Worm (Caenorhabditis elegans): Measurements from ENCODE around the gene lgc-33.

lgc-33 gene

DNA sequence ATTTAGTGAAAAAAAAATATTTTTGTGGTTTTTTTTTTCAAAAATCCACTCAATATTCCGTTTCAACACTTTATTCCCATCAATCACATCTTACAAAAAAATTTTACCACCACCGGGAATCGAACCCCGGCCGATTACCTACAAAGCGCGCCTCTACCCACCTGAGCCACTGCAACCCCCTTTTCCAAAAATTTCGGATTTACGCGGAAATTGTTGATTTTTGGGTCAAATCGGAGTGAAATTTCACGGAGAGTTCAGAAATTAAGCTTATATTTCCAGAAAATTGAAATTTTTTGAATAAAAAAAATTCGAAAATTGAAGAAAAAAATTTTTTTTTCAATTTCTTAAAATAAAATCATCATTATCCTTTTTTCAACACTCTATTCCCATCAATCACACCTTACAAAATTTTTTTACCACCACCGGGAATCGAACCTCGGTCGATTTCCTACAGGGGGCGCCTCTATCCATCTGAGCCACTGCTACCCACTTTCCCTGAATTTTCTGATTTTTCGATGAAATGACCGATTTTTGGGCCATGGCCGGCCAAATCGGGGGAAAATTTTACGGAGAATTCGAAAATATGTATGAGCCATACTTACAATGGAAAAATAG, 28.0 kb downstream of the lgc-33 start:
- TF ChIP-seq ttx-3 (tag; optimal IDR thresholded peaks at IDR 0.05) = no peak
- TF ChIP-seq ets-4 (tag; optimal IDR thresholded peaks at IDR 0.05) = no peak
- TF ChIP-seq sox-4 (tag; optimal IDR thresholded peaks at IDR 0.05) = no peak
- no peak for TF ChIP-seq hlh-13 (GFP tag; optimal IDR thresholded peaks at IDR 0.05)
- no peak for TF ChIP-seq zip-5 (tag; optimal IDR thresholded peaks at IDR 0.05)
- no peak for TF ChIP-seq unc-3 (GFP tag; conservative IDR thresholded peaks at IDR 0.05)
- TF ChIP-seq unc-3 (tag; optimal IDR thresholded peaks at IDR 0.05) = no peak
- no peak for TF ChIP-seq sox-2 (GFP tag; IDR thresholded peaks at IDR 0.05)
- TF ChIP-seq T23F11.4 (GFP tag; optimal IDR thresholded peaks at IDR 0.05) = no peak
- no peak for TF ChIP-seq gmeb-2 (tag; optimal IDR thresholded peaks at IDR 0.05)
- no peak for TF ChIP-seq dmd-4 (tag; optimal IDR thresholded peaks at IDR 0.05; ENCODE audit: borderline replicate concordance)
- TF ChIP-seq che-1 (tag; optimal IDR thresholded peaks at IDR 0.05) = no peak
- TF ChIP-seq syd-9 (tag; optimal IDR thresholded peaks at IDR 0.05) = no peak
- TF ChIP-seq sdc-2 (tag; optimal IDR thresholded peaks at IDR 0.05) = no peak

DNA sequence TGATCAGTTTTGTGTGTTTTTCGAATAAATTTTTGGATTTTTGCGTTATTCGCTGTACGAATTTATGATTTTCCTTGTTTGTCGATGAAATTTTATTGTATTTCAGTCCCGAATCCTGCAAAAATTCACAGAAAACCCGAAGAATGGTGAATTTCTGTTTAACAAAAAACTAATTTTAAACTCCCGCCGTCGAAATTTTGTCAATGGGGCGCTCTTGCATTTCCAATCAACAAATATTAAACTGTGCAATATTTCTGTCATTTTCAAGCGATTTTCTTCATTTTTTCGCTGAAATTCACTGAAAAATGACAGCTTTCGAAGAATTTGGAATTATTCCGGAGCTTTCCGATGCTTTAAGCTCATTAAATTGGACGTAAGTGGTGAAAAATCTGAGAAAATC, 29.4 kb downstream of the lgc-33 start, which contains the start of gene Y55F3BR.1:
Gene Y55F3BR.1, plus strand, starts transcription at position 115 of the 400 bp plus-strand sequence.
- TF ChIP-seq nfya-1 (tag; optimal IDR thresholded peaks at IDR 0.05) (peak; percentile 25), lim-6 (tag; optimal IDR thresholded peaks at IDR 0.05) (no peak), ceh-14 (tag; optimal IDR thresholded peaks at IDR 0.05) (peak; percentile 14)

DNA sequence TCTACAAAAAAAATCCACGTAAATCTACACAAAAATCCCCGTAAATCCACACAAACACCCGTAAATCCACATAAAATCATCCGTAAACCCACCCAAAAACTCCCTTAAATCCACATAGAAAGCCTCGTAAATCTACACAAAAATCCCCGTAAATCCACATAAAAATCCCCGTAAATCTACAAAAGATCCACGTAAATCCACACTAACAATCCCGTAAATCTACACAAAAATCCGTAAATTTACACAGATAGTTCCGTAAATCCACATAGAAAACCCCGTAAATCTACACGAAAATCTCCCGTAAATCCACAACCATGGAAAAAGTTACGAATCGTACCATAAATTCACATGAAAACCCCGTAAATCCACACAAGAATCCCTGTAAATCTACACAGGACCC, 33.3 kb downstream of the lgc-33 start:
- TF ChIP-seq ceh-22 (tag; optimal IDR thresholded peaks at IDR 0.05) = no peak
- no peak for TF ChIP-seq F13H6.1 (tag; optimal IDR thresholded peaks at IDR 0.05)
- no peak for TF ChIP-seq ets-4 (tag; optimal IDR thresholded peaks at IDR 0.05)
- TF ChIP-seq dve-1 (tag; optimal IDR thresholded peaks at IDR 0.05) = peak; percentile 90

DNA sequence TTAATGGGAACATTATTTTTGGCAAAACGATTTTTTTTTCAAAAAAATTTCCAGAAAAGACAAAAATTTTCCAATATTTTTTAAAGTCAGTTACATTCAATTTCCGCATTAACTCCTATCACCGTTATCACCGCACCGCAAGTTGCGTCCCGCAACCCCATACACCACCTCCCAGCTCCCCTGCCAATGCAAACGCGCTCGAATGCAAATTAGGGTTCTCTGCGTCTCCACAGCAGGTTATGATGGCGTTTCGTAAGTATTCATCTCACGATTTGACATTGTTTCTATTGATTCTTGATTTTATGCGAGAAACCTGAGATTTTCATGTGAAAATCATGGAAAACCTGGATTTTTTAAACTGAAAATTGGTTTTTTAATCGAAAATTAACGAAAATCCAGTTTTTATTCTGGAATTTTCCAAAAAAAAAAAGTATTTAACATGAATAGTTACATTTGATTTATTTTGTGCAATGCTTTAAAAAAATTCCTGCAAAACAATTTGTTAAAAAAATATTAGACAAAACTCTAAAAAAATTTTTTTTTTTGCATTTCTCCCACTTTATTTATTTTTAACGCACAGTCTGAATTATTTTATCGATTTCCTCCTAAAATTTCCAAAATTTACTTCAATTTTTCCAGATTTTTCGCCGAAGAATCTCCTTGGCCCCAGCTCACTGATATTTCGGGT, 39.6 kb downstream of the lgc-33 start, which contains the start of gene mak-2:
Gene mak-2, plus strand, starts transcription at position 638 of the 688 bp plus-strand sequence.
- no peak for TF ChIP-seq lim-6 (tag; optimal IDR thresholded peaks at IDR 0.05)
- TF ChIP-seq ama-1 (optimal IDR thresholded peaks at IDR 0.05) = no peak
- TF ChIP-seq pqm-1 (tag; optimal IDR thresholded peaks at IDR 0.05) = no peak
- peak; percentile 39 for TF ChIP-seq tbx-2 (tag; optimal IDR thresholded peaks at IDR 0.05)
- TF ChIP-seq ceh-22 (tag; optimal IDR thresholded peaks at IDR 0.05) = no peak
- peak; percentile 8 for TF ChIP-seq ceh-30 (tag; optimal IDR thresholded peaks at IDR 0.05)
- TF ChIP-seq ceh-48 (tag; optimal IDR thresholded peaks at IDR 0.05) = peak; percentile 38
- TF ChIP-seq mec-3 (tag; optimal IDR thresholded peaks at IDR 0.05; ENCODE audit: borderline replicate concordance) = no peak
- peak; percentile 36 for TF ChIP-seq ceh-18 (tag; optimal IDR thresholded peaks at IDR 0.05)
- peak; percentile 66 for TF ChIP-seq nfya-1 (tag; optimal IDR thresholded peaks at IDR 0.05)
- no peak for TF ChIP-seq fkh-6 (tag; optimal IDR thresholded peaks at IDR 0.05)
- TF ChIP-seq hlh-13 (GFP tag; optimal IDR thresholded peaks at IDR 0.05) = no peak
- no peak for TF ChIP-seq hlh-8 (tag; optimal IDR thresholded peaks at IDR 0.05)
- TF ChIP-seq nhr-232 (tag; optimal IDR thresholded peaks at IDR 0.05) = no peak
- peak; percentile 23 for TF ChIP-seq rnt-1 (tag; optimal IDR thresholded peaks at IDR 0.05)
- peak; percentile 42 for TF ChIP-seq ceh-34 (tag; optimal IDR thresholded peaks at IDR 0.05)
- no peak for TF ChIP-seq che-1 (tag; optimal IDR thresholded peaks at IDR 0.05)
- no peak for TF ChIP-seq pha-4 (tag; optimal IDR thresholded peaks at IDR 0.05)
- TF ChIP-seq unc-42 (tag; optimal IDR thresholded peaks at IDR 0.05) = peak; percentile 83
- TF ChIP-seq zip-5 (tag; optimal IDR thresholded peaks at IDR 0.05) = no peak
- no peak for TF ChIP-seq ceh-9 (tag; optimal IDR thresholded peaks at IDR 0.05)
- no peak for TF ChIP-seq pag-3 (tag; optimal IDR thresholded peaks at IDR 0.05; ENCODE audit: borderline replicate concordance)
- TF ChIP-seq unc-55 (GFP tag; optimal IDR thresholded peaks at IDR 0.05) = peak; percentile 44
- TF ChIP-seq ceh-14 (tag; optimal IDR thresholded peaks at IDR 0.05) = peak; percentile 18
- peak; percentile 45 for TF ChIP-seq ceh-2 (tag; optimal IDR thresholded peaks at IDR 0.05)
- no peak for TF ChIP-seq ahr-1 (tag; optimal IDR thresholded peaks at IDR 0.05)
- peak; percentile 74 for TF ChIP-seq ceh-31 (tag; optimal IDR thresholded peaks at IDR 0.05)
- TF ChIP-seq unc-3 (GFP tag; conservative IDR thresholded peaks at IDR 0.05) = no peak
- no peak for TF ChIP-seq unc-3 (tag; optimal IDR thresholded peaks at IDR 0.05)
- peak; percentile 17 for TF ChIP-seq pros-1 (tag; optimal IDR thresholded peaks at IDR 0.05)
- TF ChIP-seq hlh-30 (tag; optimal IDR thresholded peaks at IDR 0.05; ENCODE audit: insufficient read depth) = no peak
- TF ChIP-seq C08G9.2 (tag; optimal IDR thresholded peaks at IDR 0.05) = no peak
- TF ChIP-seq fax-1 (tag; optimal IDR thresholded peaks at IDR 0.05) = no peak
- peak; percentile 42 for TF ChIP-seq dve-1 (tag; optimal IDR thresholded peaks at IDR 0.05)
- TF ChIP-seq dmd-4 (tag; optimal IDR thresholded peaks at IDR 0.05; ENCODE audit: borderline replicate concordance) = no peak
